Fruit fly (Drosophila melanogaster): ENCODE results near the gene CG31199.

Gene CG31199

dm6 chr3R:20749536-20749935 lies 5.9 kb upstream of the CG31199 start:
- TF ChIP-seq gl (tag; optimal IDR thresholded peaks at IDR 0.05) (no peak), CG15710 (tag; optimal IDR thresholded peaks at IDR 0.05) (no peak), CG9948 (tag; optimal IDR thresholded peaks at IDR 0.05) (no peak), Ets98B (GFP tag; IDR thresholded peaks at IDR 0.05) (no peak), Snoo (tag; optimal IDR thresholded peaks at IDR 0.05) (no peak)

dm6 chr3R:20748974-20749373 lies 5.3 kb upstream of the CG31199 start, which contains the start of gene Prosalpha4T1:
Gene Prosalpha4T1, minus strand, starts transcription at chr3R:20749074.
- TF ChIP-seq fd96Ca (GFP tag; IDR thresholded peaks at IDR 0.05) = no peak
- TF ChIP-seq CG15710 (tag; optimal IDR thresholded peaks at IDR 0.05) = no peak
- TF ChIP-seq CG32121 (GFP tag; IDR thresholded peaks at IDR 0.05) = no peak
- TF ChIP-seq D1 (tag; optimal IDR thresholded peaks at IDR 0.05) = no peak
- no peak for TF ChIP-seq Pif1A (GFP tag; optimal IDR thresholded peaks at IDR 0.05)
- TF ChIP-seq Snoo (tag; optimal IDR thresholded peaks at IDR 0.05) = no peak
- no peak for TF ChIP-seq CG10348 (GFP tag; IDR thresholded peaks at IDR 0.05)
- TF ChIP-seq rn (GFP tag; IDR thresholded peaks at IDR 0.05) = no peak
- TF ChIP-seq Pif1B (GFP tag; optimal IDR thresholded peaks at IDR 0.05) = no peak
- TF ChIP-seq CG17806 (tag; optimal IDR thresholded peaks at IDR 0.05) = no peak
- no peak for TF ChIP-seq CG34367 (tag; optimal IDR thresholded peaks at IDR 0.05)
- no peak for TF ChIP-seq gl (tag; optimal IDR thresholded peaks at IDR 0.05)
- no peak for TF ChIP-seq Ets98B (GFP tag; IDR thresholded peaks at IDR 0.05)
- TF ChIP-seq CG9948 (tag; optimal IDR thresholded peaks at IDR 0.05) = no peak
- TF ChIP-seq EcR (GFP tag; optimal IDR thresholded peaks at IDR 0.05) = no peak
- no peak for TF ChIP-seq CG13204 (GFP tag; optimal IDR thresholded peaks at IDR 0.05)
- no peak for TF ChIP-seq CG8301 (tag; optimal IDR thresholded peaks at IDR 0.05)
- TF ChIP-seq CG4496 (GFP tag; IDR thresholded peaks at IDR 0.05) = no peak

- TF ChIP-seq CG34367 (tag; optimal IDR thresholded peaks at IDR 0.05) = no peak
- no peak for TF ChIP-seq Ets98B (GFP tag; IDR thresholded peaks at IDR 0.05)
- TF ChIP-seq CG12605 (GFP tag; IDR thresholded peaks at IDR 0.05) = no peak
- TF ChIP-seq CG10348 (GFP tag; IDR thresholded peaks at IDR 0.05) = no peak
- no peak for TF ChIP-seq CG14655 (GFP tag; optimal IDR thresholded peaks at IDR 0.05)
- TF ChIP-seq Pif1A (GFP tag; optimal IDR thresholded peaks at IDR 0.05) = no peak
- TF ChIP-seq CG32121 (GFP tag; IDR thresholded peaks at IDR 0.05) = no peak
- TF ChIP-seq Pif1B (GFP tag; optimal IDR thresholded peaks at IDR 0.05) = no peak
- TF ChIP-seq CG13204 (GFP tag; optimal IDR thresholded peaks at IDR 0.05) = no peak
- TF ChIP-seq CG15710 (tag; optimal IDR thresholded peaks at IDR 0.05) = no peak
- TF ChIP-seq Snoo (tag; optimal IDR thresholded peaks at IDR 0.05) = no peak
These were observed 1.6 kb upstream of the CG31199 start, which contains the start of gene CG31200 for dm6 chr3R:20745238-20745637. Gene CG31200, minus strand, starts transcription at chr3R:20745338.

dm6 chr3R:20739971-20740370 lies 3.7 kb downstream of the CG31199 start, which contains the start of gene CG42322:
Gene CG42322, plus strand, starts transcription at chr3R:20740108.
- TF ChIP-seq CG15710 (tag; optimal IDR thresholded peaks at IDR 0.05) = no peak
- peak; percentile 34; the same call in 1 of the 2 replicates for TF ChIP-seq CG12605 (GFP tag; IDR thresholded peaks at IDR 0.05)
- no peak for TF ChIP-seq Ets98B (GFP tag; IDR thresholded peaks at IDR 0.05)
- no peak for TF ChIP-seq CG8159 (tag; optimal IDR thresholded peaks at IDR 0.05)
- no peak for TF ChIP-seq Pif1B (GFP tag; optimal IDR thresholded peaks at IDR 0.05)
- TF ChIP-seq CG17806 (tag; optimal IDR thresholded peaks at IDR 0.05) = no peak
- no peak for TF ChIP-seq CG13204 (GFP tag; optimal IDR thresholded peaks at IDR 0.05)

- TF ChIP-seq Pif1B (GFP tag; optimal IDR thresholded peaks at IDR 0.05) = no peak
- TF ChIP-seq CG14655 (GFP tag; optimal IDR thresholded peaks at IDR 0.05) = no peak
- no peak for TF ChIP-seq CG10348 (GFP tag; IDR thresholded peaks at IDR 0.05)
- no peak for TF ChIP-seq CG15710 (tag; optimal IDR thresholded peaks at IDR 0.05)
- TF ChIP-seq gl (tag; optimal IDR thresholded peaks at IDR 0.05) = no peak
- TF ChIP-seq CG8301 (tag; optimal IDR thresholded peaks at IDR 0.05) = no peak
- no peak for TF ChIP-seq Snoo (tag; optimal IDR thresholded peaks at IDR 0.05)
These were observed 4.7 kb downstream of the CG31199 start, which contains the start of gene CG17267 for dm6 chr3R:20739000-20739399. Gene CG17267, minus strand, starts transcription at chr3R:20739100.

- no peak for TF ChIP-seq Pif1B (GFP tag; optimal IDR thresholded peaks at IDR 0.05)
- TF ChIP-seq rn (GFP tag; IDR thresholded peaks at IDR 0.05) = no peak
- TF ChIP-seq CG4496 (GFP tag; IDR thresholded peaks at IDR 0.05) = peak; percentile 49; the same call in 2 of the 3 replicates
- TF ChIP-seq D1 (tag; optimal IDR thresholded peaks at IDR 0.05) = no peak
- TF ChIP-seq CG8159 (tag; optimal IDR thresholded peaks at IDR 0.05) = no peak
- TF ChIP-seq CG34367 (tag; optimal IDR thresholded peaks at IDR 0.05) = no peak
- no peak for TF ChIP-seq CG17806 (tag; optimal IDR thresholded peaks at IDR 0.05)
These were observed 8.3 kb downstream of the CG31199 start, which contains the start of gene Cdk2 for dm6 chr3R:20735405-20735804. Gene Cdk2, plus strand, starts transcription at chr3R:20735623.

- TF ChIP-seq fd96Ca (GFP tag; IDR thresholded peaks at IDR 0.05) (no peak), Pif1B (GFP tag; optimal IDR thresholded peaks at IDR 0.05) (no peak), CG14655 (GFP tag; optimal IDR thresholded peaks at IDR 0.05) (no peak), CG17806 (tag; optimal IDR thresholded peaks at IDR 0.05) (no peak), CG8159 (tag; optimal IDR thresholded peaks at IDR 0.05) (no peak), gl (tag; optimal IDR thresholded peaks at IDR 0.05) (no peak), CG9948 (tag; optimal IDR thresholded peaks at IDR 0.05) (no peak), CG8301 (tag; optimal IDR thresholded peaks at IDR 0.05) (no peak), CG10348 (GFP tag; IDR thresholded peaks at IDR 0.05) (no peak), Snoo (tag; optimal IDR thresholded peaks at IDR 0.05) (no peak), CG13204 (GFP tag; optimal IDR thresholded peaks at IDR 0.05) (no peak), CG32121 (GFP tag; IDR thresholded peaks at IDR 0.05) (no peak), CG15710 (tag; optimal IDR thresholded peaks at IDR 0.05) (no peak)
These were observed 12.3 kb downstream of the CG31199 start, which contains the start of gene CG31205 for dm6 chr3R:20731331-20731730. Gene CG31205, plus strand, starts transcription at chr3R:20731631.
